Worm (Caenorhabditis elegans) whole organism, young adult: Measurements from ENCODE around the gene T08D10.4.

ENCODE experiments used
- Y79H2A.3 ChIP-seq: fragments of 200-800 bp; sonication (Bioruptor generic); conservative IDR thresholded peaks from 2 replicates; pipeline ENCODE4 v1.3.6; 2022; ENCODE audit warnings: missing genetic modification reagents, missing genetic modification characterization, missing compliant biosample characterization
- dpl-1 ChIP-seq: fragments of 150-350 bp; optimal IDR thresholded peaks from 2 replicates; lab custom pipeline; 2014; ENCODE audit warnings: missing biosample characterization, missing genetic modification reagents, missing genetic modification characterization
- ekl-4 ChIP-seq: fragments of 200-800 bp; sonication (Bioruptor generic); IDR thresholded peaks from 2 replicates; pipeline ENCODE4 v1.3.6; 2022; ENCODE audit warnings: missing genetic modification reagents, missing genetic modification characterization, missing compliant biosample characterization
- pha-4 ChIP-seq: fragments of 150-350 bp; sonication (generic microtip); optimal IDR thresholded peaks from 2 replicates; lab custom pipeline; 2014; ENCODE audit warnings: missing biosample characterization, missing genetic modification reagents, missing genetic modification characterization
- repo-1 ChIP-seq: sonication (generic microtip); optimal IDR thresholded peaks from 2 replicates; lab custom pipeline; 2017; ENCODE audit warnings: mild to moderate bottlenecking, missing genetic modification characterization, missing compliant biosample characterization
- ztf-28 ChIP-seq: fragments of 200-800 bp; sonication (Bioruptor generic); IDR thresholded peaks from 2 replicates; pipeline ENCODE4 v1.3.6; 2022; ENCODE audit warnings: missing genetic modification reagents, missing genetic modification characterization, missing compliant biosample characterization

- no peak for TF ChIP-seq repo-1 (tag; lab: Kevin White, UChicago)
- no peak for TF ChIP-seq ekl-4 (GFP tag; lab: Robert Waterston, UW)
- TF ChIP-seq dpl-1 (GFP tag; lab: Kevin White, UChicago): no peak
- TF ChIP-seq Y79H2A.3 (GFP tag; lab: Robert Waterston, UW): no peak
- no peak for TF ChIP-seq pha-4 (tag; lab: Kevin White, UChicago)
- TF ChIP-seq ztf-28 (GFP tag; lab: Robert Waterston, UW): no peak
Measured at ce11 chrX:11957246-11957645, 4.1 kb upstream of the T08D10.4 start, which contains the start of gene T08D10.5.
